Worm (Caenorhabditis elegans) whole organism, L1 larva: ENCODE results near the gene C29F9.8.
A peak's percentile ranks its signal among the peaks of the same experiment; 100 is the strongest.

Source experiments
- C16A3.4 ChIP-seq: fragments of 150-350 bp; optimal IDR thresholded peaks from 2 replicates; lab custom pipeline; 2014; ENCODE audit warnings: missing biosample characterization, missing genetic modification characterization
- C34B4.2 ChIP-seq: sonication (generic microtip); optimal IDR thresholded peaks from 2 replicates; lab custom pipeline; 2017; ENCODE audit warnings: mild to moderate bottlenecking, missing genetic modification characterization, missing compliant biosample characterization
- F16B12.6 ChIP-seq: fragments of 150-350 bp; optimal IDR thresholded peaks from 2 replicates; lab custom pipeline; 2014; ENCODE audit warnings: missing biosample characterization, missing genetic modification characterization
- Y116A8C.19 ChIP-seq: sonication (generic microtip); optimal IDR thresholded peaks from 2 replicates; lab custom pipeline; 2016; ENCODE audit warnings: missing compliant biosample characterization, missing genetic modification characterization, borderline replicate concordance
- alr-1 ChIP-seq: fragments of 200-800 bp; sonication (Bioruptor generic); optimal IDR thresholded peaks from 2 replicates; lab custom pipeline; 2018; ENCODE audit warnings: borderline replicate concordance, mild to moderate bottlenecking, missing genetic modification characterization, missing compliant biosample characterization
- aly-2 ChIP-seq: fragments of 150-350 bp; optimal IDR thresholded peaks from 2 replicates; lab custom pipeline; 2014; ENCODE audit warnings: missing biosample characterization, missing genetic modification characterization
- ama-1 ChIP-seq: fragments of 150-350 bp; optimal IDR thresholded peaks from 2 replicates; lab custom pipeline; 2014
- ceh-8 ChIP-seq: fragments of 200-800 bp; sonication (Bioruptor generic); optimal IDR thresholded peaks from 2 replicates; lab custom pipeline; 2018; ENCODE audit warnings: mild to moderate bottlenecking, missing genetic modification characterization, moderate library complexity, missing compliant biosample characterization
- ceh-82 ChIP-seq, 3 experiments: fragments of 150-350 bp in 1 of 3; sonication (generic microtip) in 2 of 3; optimal IDR thresholded peaks; 2 replicates each; lab custom pipeline; 2014 to 2017; ENCODE audit warnings: missing biosample characterization in 3 of 3, missing genetic modification characterization in 3 of 3
- ces-1 ChIP-seq: fragments of 150-350 bp; optimal IDR thresholded peaks from 2 replicates; lab custom pipeline; 2014; ENCODE audit warnings: missing biosample characterization, missing genetic modification reagents, missing genetic modification characterization
- dpl-1 ChIP-seq, 3 experiments: fragments of 150-350 bp in 2 of 3; sonication (generic microtip) in 1 of 3; optimal IDR thresholded peaks; 2 replicates each; lab custom pipeline; 2014 to 2017; ENCODE audit warnings: missing biosample characterization in 3 of 3, missing genetic modification characterization in 3 of 3, missing genetic modification reagents in 3 of 3
- egl-13 ChIP-seq: sonication (generic microtip); optimal IDR thresholded peaks from 2 replicates; lab custom pipeline; 2016; ENCODE audit warnings: missing genotype, missing genetic modification reagents, missing genetic modification characterization, missing compliant biosample characterization
- elt-3 ChIP-seq, 6 experiments: fragments of 150-350 bp in 1 of 6; sonication (generic microtip); optimal IDR thresholded peaks; 2 replicates each; lab custom pipeline; 2017 to 2018; ENCODE audit warnings: missing biosample characterization in 6 of 6, missing genetic modification characterization in 6 of 6, inconsistent platforms in 1 of 6
- fkh-4 ChIP-seq: sonication (generic microtip); optimal IDR thresholded peaks from 2 replicates; lab custom pipeline; 2016; ENCODE audit warnings: missing compliant biosample characterization, missing genetic modification characterization, borderline replicate concordance
- fos-1 ChIP-seq: fragments of 150-350 bp; optimal IDR thresholded peaks from 2 replicates; lab custom pipeline; 2014; ENCODE audit warnings: missing biosample characterization, missing genetic modification characterization
- hlh-17 ChIP-seq: fragments of 200-800 bp; sonication (Bioruptor generic); optimal IDR thresholded peaks from 2 replicates; lab custom pipeline; 2018; ENCODE audit warnings: missing genetic modification characterization, mild to moderate bottlenecking, missing compliant biosample characterization, moderate library complexity, borderline replicate concordance
- hpl-2 ChIP-seq: fragments of 150-350 bp; optimal IDR thresholded peaks from 2 replicates; lab custom pipeline; 2014; ENCODE audit warnings: missing biosample characterization, missing genetic modification reagents, missing genetic modification characterization
- irx-1 ChIP-seq: sonication (generic microtip); optimal IDR thresholded peaks from 2 replicates; lab custom pipeline; 2016; ENCODE audit warnings: missing genetic modification characterization, missing compliant biosample characterization
- isw-1 ChIP-seq: fragments of 200-800 bp; sonication (Bioruptor generic); IDR thresholded peaks from 2 replicates; pipeline ENCODE4 v1.3.6; 2022; ENCODE audit warnings: missing genetic modification characterization, missing compliant biosample characterization
- lin-14 ChIP-seq: fragments of 200-800 bp; sonication (Bioruptor generic); optimal IDR thresholded peaks from 2 replicates; lab custom pipeline; 2018; ENCODE audit warnings: mild to moderate bottlenecking, missing genetic modification characterization, moderate library complexity, missing compliant biosample characterization
- lin-15B ChIP-seq: fragments of 150-350 bp; sonication (generic microtip); optimal IDR thresholded peaks from 3 replicates; lab custom pipeline; 2014; ENCODE audit warnings: missing biosample characterization, missing genetic modification characterization
- lin-35 ChIP-seq, 2 experiments: fragments of 150-350 bp; optimal IDR thresholded peaks; 2 replicates each; lab custom pipeline; 2014; ENCODE audit warnings: missing biosample characterization in 2 of 2, missing genetic modification characterization in 2 of 2, missing genetic modification reagents in 2 of 2
- lin-39 ChIP-seq: fragments of 150-350 bp; optimal IDR thresholded peaks from 2 replicates; lab custom pipeline; 2014; ENCODE audit warnings: missing biosample characterization, missing genetic modification reagents, missing genetic modification characterization
- lir-3 ChIP-seq: sonication (generic microtip); optimal IDR thresholded peaks from 2 replicates; lab custom pipeline; 2016; ENCODE audit warnings: mild to moderate bottlenecking, missing genetic modification characterization, moderate library complexity, missing compliant biosample characterization; ENCODE audit not compliant: poor library complexity
- lsy-2 ChIP-seq, 2 experiments: fragments of 150-350 bp; optimal IDR thresholded peaks; 2 replicates each; lab custom pipeline; 2014; ENCODE audit warnings: missing biosample characterization in 2 of 2, missing genetic modification characterization in 2 of 2
- mab-9 ChIP-seq: fragments of 200-800 bp; sonication (Bioruptor generic); IDR thresholded peaks from 2 replicates; pipeline ENCODE4 v1.3.6; 2022; ENCODE audit warnings: missing genetic modification reagents, missing genetic modification characterization, missing compliant biosample characterization
- mdl-1 ChIP-seq, 2 experiments: fragments of 150-350 bp; optimal IDR thresholded peaks; 2 replicates each; lab custom pipeline; 2014 to 2017; ENCODE audit warnings: missing biosample characterization in 2 of 2, missing genetic modification characterization in 2 of 2, inconsistent platforms in 1 of 2
- nhr-11 ChIP-seq: fragments of 150-350 bp; optimal IDR thresholded peaks from 2 replicates; lab custom pipeline; 2014; ENCODE audit warnings: missing biosample characterization, missing genetic modification characterization
- nhr-12 ChIP-seq: sonication (generic microtip); optimal IDR thresholded peaks from 2 replicates; lab custom pipeline; 2017; ENCODE audit warnings: missing biosample characterization, missing genetic modification characterization
- nhr-19 ChIP-seq: fragments of 200-800 bp; sonication (Bioruptor generic); conservative IDR thresholded peaks from 2 replicates; pipeline ENCODE4 v1.3.6; 2022; ENCODE audit warnings: missing genetic modification characterization, missing compliant biosample characterization
- nhr-20 ChIP-seq: sonication (generic microtip); optimal IDR thresholded peaks from 2 replicates; lab custom pipeline; 2016; ENCODE audit warnings: mild to moderate bottlenecking, missing genetic modification characterization, missing compliant biosample characterization
- nhr-28 ChIP-seq: fragments of 150-350 bp; optimal IDR thresholded peaks from 2 replicates; lab custom pipeline; 2014; ENCODE audit warnings: missing biosample characterization, missing genetic modification characterization
- nhr-71 ChIP-seq: sonication (generic microtip); optimal IDR thresholded peaks from 2 replicates; lab custom pipeline; 2016; ENCODE audit warnings: mild to moderate bottlenecking, missing genetic modification characterization, moderate library complexity, missing compliant biosample characterization
- nhr-85 ChIP-seq: sonication (generic microtip); peaks from one replicate; lab custom pipeline; 2016; ENCODE audit warnings: missing genetic modification characterization, inconsistent platforms, missing compliant biosample characterization
- nhr-90 ChIP-seq: sonication (generic microtip); optimal IDR thresholded peaks from 2 replicates; lab custom pipeline; 2016; ENCODE audit warnings: mild to moderate bottlenecking, missing genetic modification characterization, missing compliant biosample characterization; ENCODE audit not compliant: poor library complexity
- pqm-1 ChIP-seq: sonication (generic microtip); optimal IDR thresholded peaks from 3 replicates; lab custom pipeline; 2017; ENCODE audit warnings: missing biosample characterization, missing genetic modification characterization
- rnt-1 ChIP-seq: sonication (generic microtip); optimal IDR thresholded peaks from 2 replicates; lab custom pipeline; 2016; ENCODE audit warnings: mild to moderate bottlenecking, missing genetic modification characterization, moderate library complexity, missing compliant biosample characterization
- skn-1 ChIP-seq: fragments of 150-350 bp; optimal IDR thresholded peaks from 2 replicates; lab custom pipeline; 2014; ENCODE audit warnings: missing biosample characterization, missing genetic modification characterization
- snpc-4 ChIP-seq: fragments of 150-350 bp; optimal IDR thresholded peaks from 2 replicates; lab custom pipeline; 2014; ENCODE audit warnings: missing biosample characterization, missing genetic modification characterization
- snu-23 ChIP-seq: sonication (generic microtip); optimal IDR thresholded peaks from 2 replicates; lab custom pipeline; 2016; ENCODE audit warnings: missing genetic modification characterization, missing compliant biosample characterization
- sptf-1 ChIP-seq: fragments of 150-350 bp; optimal IDR thresholded peaks from 2 replicates; lab custom pipeline; 2014; ENCODE audit warnings: missing biosample characterization, missing genetic modification characterization
- tbx-2 ChIP-seq: sonication (generic microtip); optimal IDR thresholded peaks from 2 replicates; lab custom pipeline; 2016; ENCODE audit warnings: missing genetic modification characterization, missing compliant biosample characterization
- unc-130 ChIP-seq: fragments of 150-350 bp; optimal IDR thresholded peaks from 2 replicates; lab custom pipeline; 2017; ENCODE audit warnings: missing biosample characterization, missing genetic modification characterization, inconsistent platforms
- unc-62 ChIP-seq: fragments of 150-350 bp; optimal IDR thresholded peaks from 2 replicates; lab custom pipeline; 2014; ENCODE audit warnings: missing biosample characterization, missing genetic modification reagents, missing genetic modification characterization
- xbp-1 ChIP-seq: sonication (generic microtip); optimal IDR thresholded peaks from 2 replicates; lab custom pipeline; 2016; ENCODE audit warnings: missing genetic modification characterization, missing compliant biosample characterization
- zag-1 ChIP-seq: fragments of 150-350 bp; optimal IDR thresholded peaks from 2 replicates; lab custom pipeline; 2014; ENCODE audit warnings: missing biosample characterization, missing genetic modification characterization
- zip-4 ChIP-seq: fragments of 200-800 bp; sonication (Bioruptor generic); optimal IDR thresholded peaks from 2 replicates; lab custom pipeline; 2018; ENCODE audit warnings: mild to moderate bottlenecking, missing genetic modification characterization, moderate library complexity, missing compliant biosample characterization
- ztf-11 ChIP-seq, 2 experiments: sonication (generic microtip); optimal IDR thresholded peaks; 2 replicates each; lab custom pipeline; 2016 to 2017; ENCODE audit warnings: missing genetic modification characterization in 2 of 2, missing biosample characterization in 1 of 2, missing compliant biosample characterization in 1 of 2
- ztf-4 ChIP-seq: fragments of 150-350 bp; optimal IDR thresholded peaks from 2 replicates; lab custom pipeline; 2014; ENCODE audit warnings: missing biosample characterization, missing genetic modification characterization

C29F9.8 gene

DNA sequence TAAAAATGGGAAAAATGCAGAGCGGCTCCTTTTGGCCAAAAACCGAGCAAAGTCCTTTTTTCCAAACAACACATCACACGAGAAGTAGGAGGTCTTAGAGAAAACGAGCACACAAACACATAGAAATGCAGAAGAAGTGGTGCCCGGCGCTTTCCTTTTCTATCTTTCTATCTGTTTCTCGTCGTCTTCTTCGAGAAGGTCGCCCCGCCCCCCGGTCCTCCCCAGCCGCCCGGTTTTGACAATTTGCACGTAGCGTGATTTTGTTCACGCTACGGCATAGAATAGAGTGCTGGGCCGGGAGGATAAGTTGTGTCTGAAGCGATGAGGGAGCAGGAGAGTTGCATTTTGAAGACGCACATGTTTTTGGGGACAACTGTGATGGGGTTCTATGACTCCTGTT, 29.9 kb downstream of the C29F9.8 start (continued):
- TF ChIP-seq egl-13 (tag; lab: Kevin White, UChicago) = no peak
- no peak for TF ChIP-seq nhr-11 (tag; lab: Kevin White, UChicago)
- TF ChIP-seq C34B4.2 = no peak
- peak in 1 of 2 experiments; percentile 19 for TF ChIP-seq mdl-1 (tag; optimal IDR thresholded peaks at IDR 0.05; lab: Kevin White, UChicago)
- no peak for TF ChIP-seq nhr-12 (tag; lab: Kevin White, UChicago)
- no peak for TF ChIP-seq nhr-90 (tag; lab: Kevin White, UChicago)
- TF ChIP-seq skn-1 (tag; lab: Kevin White, UChicago) = no peak
- TF ChIP-seq ceh-8 (GFP tag; lab: Kevin White, UChicago) = no peak
- no peak for TF ChIP-seq ces-1
- TF ChIP-seq Y116A8C.19 (tag; lab: Kevin White, UChicago) = no peak
- TF ChIP-seq tbx-2 (tag; lab: Kevin White, UChicago) = no peak
- peak in 1 of 3 experiments; percentile 10 for TF ChIP-seq dpl-1 (GFP tag; optimal IDR thresholded peaks at IDR 0.05; lab: Kevin White, UChicago)
- TF ChIP-seq unc-62 (GFP tag; lab: Kevin White, UChicago) = no peak
- no peak for TF ChIP-seq pqm-1 (tag; lab: Kevin White, UChicago)
- TF ChIP-seq hpl-2 = no peak
- no peak for TF ChIP-seq alr-1 (tag; lab: Kevin White, UChicago)
- no peak for TF ChIP-seq hlh-17 (GFP tag; lab: Kevin White, UChicago)
- peak in 1 of 2 experiments; percentile 10 for TF ChIP-seq lin-35 (GFP tag; optimal IDR thresholded peaks at IDR 0.05; lab: Kevin White, UChicago)
- TF ChIP-seq lin-15B (tag; lab: Kevin White, UChicago) = no peak
- no peak for TF ChIP-seq C16A3.4 (tag; lab: Kevin White, UChicago)
- peak; percentile 34 for TF ChIP-seq isw-1 (GFP tag; lab: Robert Waterston, UW)
- peak; percentile 48 for TF ChIP-seq snu-23 (GFP tag; lab: Kevin White, UChicago)
- TF ChIP-seq lir-3 (tag; lab: Kevin White, UChicago) = no peak
- peak; percentile 48 for TF ChIP-seq nhr-20 (tag; lab: Kevin White, UChicago)
- TF ChIP-seq ceh-82 (tag; optimal IDR thresholded peaks at IDR 0.05; lab: Kevin White, UChicago) = peak in 1 of 3 experiments; percentile 72
- no peak for TF ChIP-seq zag-1 (tag; lab: Kevin White, UChicago)
- TF ChIP-seq lin-39 (tag; lab: Kevin White, UChicago) = no peak
- no peak for TF ChIP-seq ama-1 (lab: Kevin White, UChicago)
- no peak for TF ChIP-seq aly-2 (tag; lab: Kevin White, UChicago)
- TF ChIP-seq xbp-1 (tag; lab: Kevin White, UChicago) = peak; percentile 24

- TF ChIP-seq rnt-1 (tag; lab: Kevin White, UChicago) (peak; percentile 1), zip-4 (GFP tag; lab: Kevin White, UChicago) (no peak)
Measured at ce11 chrIII:66160-66559, 30.8 kb downstream of the C29F9.8 start, which contains the start of gene pck-1. Gene pck-1, minus strand, starts transcription at chrIII:66260.

DNA sequence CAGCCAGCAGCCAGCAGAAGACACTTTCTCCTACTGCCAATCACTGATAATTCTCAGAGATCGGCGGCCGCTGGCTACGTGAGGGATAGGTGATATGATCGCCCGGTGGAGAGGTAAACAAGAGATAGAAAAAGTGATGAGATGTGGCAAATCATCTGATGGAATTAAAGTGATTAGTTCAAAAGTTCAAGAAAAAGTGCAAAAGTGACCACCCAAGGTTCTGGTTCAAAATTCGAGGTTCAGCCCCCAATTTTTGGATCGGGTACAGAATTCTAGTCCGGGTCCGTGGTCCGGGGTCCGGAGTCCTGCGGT, 31.3 kb downstream of the C29F9.8 start:
- TF ChIP-seq unc-62 (GFP tag; lab: Kevin White, UChicago) (no peak), snpc-4 (tag; lab: Kevin White, UChicago) (no peak), fos-1 (tag; lab: Kevin White, UChicago) (no peak), alr-1 (tag; lab: Kevin White, UChicago) (no peak), lin-14 (GFP tag; lab: Kevin White, UChicago) (peak; percentile 64), mab-9 (no peak), ztf-11 (tag; optimal IDR thresholded peaks at IDR 0.05; lab: Kevin White, UChicago) (no peak), fkh-4 (tag; lab: Kevin White, UChicago) (no peak), irx-1 (tag; lab: Kevin White, UChicago) (no peak), nhr-11 (tag; lab: Kevin White, UChicago) (no peak), tbx-2 (tag; lab: Kevin White, UChicago) (no peak), nhr-71 (tag; lab: Kevin White, UChicago) (peak; percentile 60), snu-23 (GFP tag; lab: Kevin White, UChicago) (peak; percentile 45), nhr-20 (tag; lab: Kevin White, UChicago) (peak; percentile 15), nhr-19 (GFP tag; lab: Robert Waterston, UW) (peak; percentile 13; the same call in 1 of the 2 replicates), nhr-85 (tag; lab: Kevin White, UChicago) (no peak), aly-2 (tag; lab: Kevin White, UChicago) (no peak), mdl-1 (tag; optimal IDR thresholded peaks at IDR 0.05; lab: Kevin White, UChicago) (no peak), ceh-8 (GFP tag; lab: Kevin White, UChicago) (no peak), nhr-28 (no peak), lsy-2 (tag; optimal IDR thresholded peaks at IDR 0.05; lab: Kevin White, UChicago) (peak; percentile 13 to 23), unc-130 (tag; lab: Kevin White, UChicago) (no peak), sptf-1 (tag; lab: Kevin White, UChicago) (no peak), ztf-4 (no peak), F16B12.6 (tag; lab: Kevin White, UChicago) (no peak), elt-3 (tag; optimal IDR thresholded peaks at IDR 0.05; lab: Kevin White, UChicago) (peak in 2 of 6 experiments; percentile 54 to 79)
